Worm (Caenorhabditis elegans): ENCODE measurements around the gene F28H7.2.

F28H7.2 gene

ce11 chrV:10747263-10747951 lies at the start of gene F28H7.2, which contains the start of gene selt-1.2:
TSS of gene F28H7.2 (plus strand) at chrV:10747901.
TSS of gene selt-1.2 (minus strand) at chrV:10747363.
- TF ChIP-seq B0310.2 (tag; optimal IDR thresholded peaks at IDR 0.05) (no peak), tbx-37 (GFP tag; conservative IDR thresholded peaks at IDR 0.05) (no peak), pes-1 (GFP tag; IDR thresholded peaks at IDR 0.05) (no peak), hnd-1 (tag; optimal IDR thresholded peaks at IDR 0.05) (no peak), hmg-4 (GFP tag; optimal IDR thresholded peaks at IDR 0.05) (no peak), tra-4 (tag; optimal IDR thresholded peaks at IDR 0.05) (no peak), aly-1 (tag; optimal IDR thresholded peaks at IDR 0.05) (no peak), scrt-1 (GFP tag; IDR thresholded peaks at IDR 0.05) (no peak), tbx-11 (GFP tag; IDR thresholded peaks at IDR 0.05) (no peak), ceh-13 (GFP tag; optimal IDR thresholded peaks at IDR 0.05) (no peak), ceh-36 (tag; optimal IDR thresholded peaks at IDR 0.05) (no peak), F13C5.2 (tag; optimal IDR thresholded peaks at IDR 0.05) (no peak), hmbx-1 (tag; optimal IDR thresholded peaks at IDR 0.05) (no peak), ets-7 (tag; optimal IDR thresholded peaks at IDR 0.05) (no peak), ama-1 (optimal IDR thresholded peaks at IDR 0.05) (no peak)

ce11 chrV:10699122-10699521 lies 48.6 kb upstream of the F28H7.2 start:
- TF ChIP-seq tbx-11 (GFP tag; IDR thresholded peaks at IDR 0.05) (no peak), sea-1 (GFP tag; conservative IDR thresholded peaks at IDR 0.05) (no peak), tbx-37 (GFP tag; conservative IDR thresholded peaks at IDR 0.05) (no peak), scrt-1 (GFP tag; IDR thresholded peaks at IDR 0.05) (no peak), hmg-4 (GFP tag; optimal IDR thresholded peaks at IDR 0.05) (no peak), ama-1 (optimal IDR thresholded peaks at IDR 0.05) (no peak), pes-1 (GFP tag; IDR thresholded peaks at IDR 0.05) (no peak), ceh-13 (GFP tag; optimal IDR thresholded peaks at IDR 0.05) (no peak), hmbx-1 (tag; optimal IDR thresholded peaks at IDR 0.05) (no peak), F13C5.2 (tag; optimal IDR thresholded peaks at IDR 0.05) (no peak), ets-7 (tag; optimal IDR thresholded peaks at IDR 0.05) (no peak)

- no peak for TF ChIP-seq aly-1 (tag; optimal IDR thresholded peaks at IDR 0.05)
Observed at ce11 chrV:10702249-10702648, 45.5 kb upstream of the F28H7.2 start, which contains the start of gene pph-1. TSS of gene pph-1 (plus strand) at chrV:10702549.

ce11 chrV:10702910-10703309 lies 44.8 kb upstream of the F28H7.2 start:
- TF ChIP-seq B0310.2 (tag; optimal IDR thresholded peaks at IDR 0.05) (no peak), F13C5.2 (tag; optimal IDR thresholded peaks at IDR 0.05) (no peak)

- TF ChIP-seq tra-4 (tag; optimal IDR thresholded peaks at IDR 0.05) = no peak
- TF ChIP-seq aly-1 (tag; optimal IDR thresholded peaks at IDR 0.05) = no peak
- no peak for TF ChIP-seq hnd-1 (tag; optimal IDR thresholded peaks at IDR 0.05)
- TF ChIP-seq hmbx-1 (tag; optimal IDR thresholded peaks at IDR 0.05) = no peak
- no peak for TF ChIP-seq scrt-1 (GFP tag; IDR thresholded peaks at IDR 0.05)
- TF ChIP-seq ets-7 (tag; optimal IDR thresholded peaks at IDR 0.05) = no peak
- TF ChIP-seq ceh-36 (tag; optimal IDR thresholded peaks at IDR 0.05) = no peak
Observed at ce11 chrV:10708346-10708745, 39.4 kb upstream of the F28H7.2 start.

DNA sequence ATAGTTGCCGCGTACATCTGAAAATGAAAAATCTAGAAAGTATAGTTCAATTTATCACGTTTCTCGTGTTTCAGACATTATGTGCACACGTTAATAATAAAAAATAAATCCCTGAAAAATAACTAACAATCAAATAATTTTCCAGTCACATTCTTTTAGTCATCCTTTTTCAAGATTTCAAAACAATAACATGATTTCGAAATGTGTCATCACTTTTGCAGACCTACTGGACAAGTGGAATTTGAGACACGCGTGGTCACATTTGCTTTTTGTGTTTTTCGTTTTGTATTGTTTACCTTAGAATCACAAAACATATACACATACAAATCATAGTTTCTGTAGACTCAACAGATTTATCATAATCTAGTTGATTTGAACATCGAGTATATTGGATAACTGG lies 38.3 kb upstream of the F28H7.2 start:
- no peak for TF ChIP-seq ets-7 (tag; optimal IDR thresholded peaks at IDR 0.05)
- no peak for TF ChIP-seq ceh-36 (tag; optimal IDR thresholded peaks at IDR 0.05)
- TF ChIP-seq F13C5.2 (tag; optimal IDR thresholded peaks at IDR 0.05) = no peak
- no peak for TF ChIP-seq B0310.2 (tag; optimal IDR thresholded peaks at IDR 0.05)
- TF ChIP-seq tbx-11 (GFP tag; IDR thresholded peaks at IDR 0.05) = no peak
- TF ChIP-seq hmbx-1 (tag; optimal IDR thresholded peaks at IDR 0.05) = no peak
- TF ChIP-seq aly-1 (tag; optimal IDR thresholded peaks at IDR 0.05) = no peak
- TF ChIP-seq ama-1 (optimal IDR thresholded peaks at IDR 0.05) = no peak
- TF ChIP-seq sea-1 (GFP tag; conservative IDR thresholded peaks at IDR 0.05) = no peak
- TF ChIP-seq hnd-1 (tag; optimal IDR thresholded peaks at IDR 0.05) = no peak
- no peak for TF ChIP-seq tra-4 (tag; optimal IDR thresholded peaks at IDR 0.05)
- no peak for TF ChIP-seq hmg-4 (GFP tag; optimal IDR thresholded peaks at IDR 0.05)
- TF ChIP-seq scrt-1 (GFP tag; IDR thresholded peaks at IDR 0.05) = no peak
- TF ChIP-seq tbx-37 (GFP tag; conservative IDR thresholded peaks at IDR 0.05) = no peak
- no peak for TF ChIP-seq ceh-13 (GFP tag; optimal IDR thresholded peaks at IDR 0.05)
- TF ChIP-seq flt-1 (GFP tag; IDR thresholded peaks at IDR 0.05) = no peak
- no peak for TF ChIP-seq pes-1 (GFP tag; IDR thresholded peaks at IDR 0.05)

- TF ChIP-seq scrt-1 (GFP tag; IDR thresholded peaks at IDR 0.05) (no peak), F13C5.2 (tag; optimal IDR thresholded peaks at IDR 0.05) (no peak), ets-7 (tag; optimal IDR thresholded peaks at IDR 0.05) (no peak), ceh-13 (GFP tag; optimal IDR thresholded peaks at IDR 0.05) (no peak), sea-1 (GFP tag; conservative IDR thresholded peaks at IDR 0.05) (no peak), hmbx-1 (tag; optimal IDR thresholded peaks at IDR 0.05) (no peak)
Observed at ce11 chrV:10711004-10711403, 36.7 kb upstream of the F28H7.2 start.

ce11 chrV:10711829-10712607 lies 35.7 kb upstream of the F28H7.2 start:
- TF ChIP-seq B0310.2 (tag; optimal IDR thresholded peaks at IDR 0.05) (no peak), ama-1 (optimal IDR thresholded peaks at IDR 0.05) (peak; percentile 53)
